Worm (Caenorhabditis elegans): ENCODE data around the gene sir-2.2.

sir-2.2 gene

DNA sequence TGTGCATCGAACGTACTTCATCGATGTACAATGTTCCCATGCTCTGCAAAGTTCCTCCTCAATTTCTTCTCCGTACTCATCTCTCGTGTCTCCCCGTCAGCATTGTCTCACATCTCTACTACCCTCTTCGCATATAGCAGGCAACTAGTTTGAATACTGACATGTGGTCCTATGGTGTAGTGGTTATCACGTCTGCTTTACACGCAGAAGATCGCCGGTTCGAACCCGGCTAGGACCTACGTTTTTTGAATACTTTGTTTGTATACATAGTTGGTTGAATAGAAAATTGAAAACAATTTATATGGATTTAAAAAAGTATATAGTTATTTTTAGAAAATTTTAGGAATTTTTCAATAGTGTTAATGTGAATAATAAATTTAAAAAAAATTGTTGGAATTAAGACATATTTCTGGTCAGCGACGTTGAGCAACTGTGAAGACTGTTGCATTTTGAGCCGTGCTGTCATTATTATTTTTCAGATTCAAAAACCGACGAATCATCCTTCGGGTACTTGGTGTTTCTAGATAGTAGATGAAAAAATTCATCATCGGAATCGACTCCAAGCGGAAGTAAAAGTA is 20.9 kb upstream of the sir-2.2 start (continued):
- TF ChIP-seq F37B4.10 (GFP tag; IDR thresholded peaks at IDR 0.05) (0 out of 2 replicates have a peak, but pooled peaks have one; percentile 92), pha-4 (tag; optimal IDR thresholded peaks at IDR 0.05) (no peak), lsl-1 (GFP tag; optimal IDR thresholded peaks at IDR 0.05) (peak; percentile 34), ztf-18 (tag; optimal IDR thresholded peaks at IDR 0.05) (peak; percentile 77), somi-1 (GFP tag; optimal IDR thresholded peaks at IDR 0.05) (peak; percentile 83), F55B11.4 (tag; optimal IDR thresholded peaks at IDR 0.05; ENCODE audit: borderline replicate concordance, insufficient read depth) (peak; percentile 10), sea-2 (GFP tag; IDR thresholded peaks at IDR 0.05) (no peak), ama-1 (optimal IDR thresholded peaks at IDR 0.05) (no peak), ama-1 (GFP tag; optimal IDR thresholded peaks at IDR 0.05) (peak in 1 of 2 experiments; percentile 91), egl-44 (GFP tag; IDR thresholded peaks at IDR 0.05) (peak; percentile 91; the same call in 1 of the 2 replicates), F22D6.2 (tag; optimal IDR thresholded peaks at IDR 0.05) (peak; percentile 73), Y95B8A.8 (GFP tag; IDR thresholded peaks at IDR 0.05) (peak; percentile 79), ceh-100 (GFP tag; IDR thresholded peaks at IDR 0.05) (peak; percentile 56), ztf-22 (GFP tag; optimal IDR thresholded peaks at IDR 0.05) (peak; percentile 68), C17E4.6 (GFP tag; IDR thresholded peaks at IDR 0.05) (0 out of 2 replicates have a peak, but pooled peaks have one; percentile 67), let-607 (tag; optimal IDR thresholded peaks at IDR 0.05) (peak; percentile 56 to 71), mel-28 (tag; optimal IDR thresholded peaks at IDR 0.05; ENCODE audit: borderline replicate concordance) (peak; percentile 42), dpff-1 (tag; optimal IDR thresholded peaks at IDR 0.05) (peak; percentile 32), hsf-1 (GFP tag; IDR thresholded peaks at IDR 0.05) (no peak), F39B2.1 (GFP tag; IDR thresholded peaks at IDR 0.05) (no peak), tbp1 (GFP tag; optimal IDR thresholded peaks at IDR 0.05) (peak; percentile 99), unc-130 (GFP tag; optimal IDR thresholded peaks at IDR 0.05) (peak; percentile 87), chd-7 (tag; optimal IDR thresholded peaks at IDR 0.05) (peak; percentile 91), F52B5.7 (tag; optimal IDR thresholded peaks at IDR 0.05) (peak; percentile 94), hmg-20 (GFP tag; IDR thresholded peaks at IDR 0.05) (peak; percentile 89), tbx-9 (tag; optimal IDR thresholded peaks at IDR 0.05; ENCODE audit: borderline replicate concordance) (peak; percentile 72), Y53F4B.3 (GFP tag; IDR thresholded peaks at IDR 0.05) (peak; percentile 65), xnd-1 (tag; optimal IDR thresholded peaks at IDR 0.05) (no peak), ztf-26 (tag; optimal IDR thresholded peaks at IDR 0.05) (peak; percentile 81), bed-1 (GFP tag; IDR thresholded peaks at IDR 0.05) (0 out of 2 replicates have a peak, but pooled peaks have one; percentile 66), T07F8.4 (tag; optimal IDR thresholded peaks at IDR 0.05) (peak; percentile 89), rpc-1 (optimal IDR thresholded peaks at IDR 0.05) (peak; percentile 99), rpc-1 (tag; optimal IDR thresholded peaks at IDR 0.05) (peak; percentile 100), him-1 (tag; optimal IDR thresholded peaks at IDR 0.05) (peak; percentile 89)

DNA sequence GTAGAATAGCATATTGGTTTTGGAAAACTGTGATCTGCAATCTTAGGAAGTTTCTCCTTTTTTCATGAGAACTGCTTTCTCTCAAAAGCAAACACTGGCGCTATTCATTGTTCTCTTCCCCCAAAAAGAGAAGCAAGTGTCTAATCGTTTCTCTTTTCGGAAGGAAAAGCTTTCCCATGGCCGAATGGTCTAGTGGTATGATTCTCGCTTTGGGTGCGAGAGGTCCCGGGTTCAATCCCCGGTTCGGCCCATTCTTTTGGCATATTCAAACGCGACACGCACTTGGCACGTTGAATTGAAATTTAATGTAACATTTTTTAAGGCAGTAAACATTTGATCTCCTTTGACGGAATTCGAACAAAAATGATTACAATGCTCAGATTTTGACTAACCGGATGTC is 20.0 kb upstream of the sir-2.2 start:
- TF ChIP-seq lin-40 (tag; optimal IDR thresholded peaks at IDR 0.05), result peak; percentile 15
- TF ChIP-seq sptf-2 (GFP tag; optimal IDR thresholded peaks at IDR 0.05), result no peak
- TF ChIP-seq hrde-1 (tag; optimal IDR thresholded peaks at IDR 0.05; ENCODE audit: borderline replicate concordance), result no peak
- TF ChIP-seq cebp-2 (GFP tag; IDR thresholded peaks at IDR 0.05), result no peak
- peak; percentile 47 for TF ChIP-seq snpc-4 (GFP tag; optimal IDR thresholded peaks at IDR 0.05)
- peak in 2 of 4 experiments; percentile 10 to 60 for TF ChIP-seq snpc-4 (tag; optimal IDR thresholded peaks at IDR 0.05)
- TF ChIP-seq mxl-1 (tag; optimal IDR thresholded peaks at IDR 0.05), result peak; percentile 15
- no peak for TF ChIP-seq ets-4 (GFP tag; optimal IDR thresholded peaks at IDR 0.05)
- TF ChIP-seq F39B2.1 (GFP tag; IDR thresholded peaks at IDR 0.05), result no peak
- TF ChIP-seq nfya-2 (GFP tag; IDR thresholded peaks at IDR 0.05), result no peak
- peak; percentile 68 for TF ChIP-seq rpc-1 (optimal IDR thresholded peaks at IDR 0.05)
- peak; percentile 79 for TF ChIP-seq rpc-1 (tag; optimal IDR thresholded peaks at IDR 0.05)
- TF ChIP-seq B0336.3 (GFP tag; IDR thresholded peaks at IDR 0.05), result no peak
- no peak for TF ChIP-seq Y53F4B.3 (GFP tag; IDR thresholded peaks at IDR 0.05)
- TF ChIP-seq snpc-1.3 (tag; optimal IDR thresholded peaks at IDR 0.05; ENCODE audit: insufficient read depth), result peak; percentile 49
- no peak for TF ChIP-seq ztf-22 (GFP tag; optimal IDR thresholded peaks at IDR 0.05)
- TF ChIP-seq cebp-1 (GFP tag; IDR thresholded peaks at IDR 0.05), result no peak
- peak; percentile 40 for TF ChIP-seq cebp-1 (tag; optimal IDR thresholded peaks at IDR 0.05)
- no peak for TF ChIP-seq madf-8 (GFP tag; conservative IDR thresholded peaks at IDR 0.05)
- TF ChIP-seq ztf-28 (GFP tag; IDR thresholded peaks at IDR 0.05), result no peak

All from whole organism, young adult.